Fruit fly (Drosophila melanogaster) whole organism, pupa: ENCODE data around the gene Seipin.

Experiments used
- CG10348 ChIP-seq: fragments of 200-800 bp; sonication (Bioruptor generic); IDR thresholded peaks from 2 replicates; pipeline ENCODE4 v1.3.6; 2022; ENCODE audit warnings: missing biosample characterization, missing genetic modification characterization
- CG12605 ChIP-seq: fragments of 200-800 bp; sonication (Bioruptor generic); IDR thresholded peaks from 2 replicates; pipeline ENCODE4 v1.3.6; 2022; ENCODE audit warnings: missing biosample characterization, missing genetic modification characterization
- CG13204 ChIP-seq: fragments of 200-800 bp; sonication (Bioruptor generic); optimal IDR thresholded peaks from 2 replicates; lab custom pipeline; 2018; ENCODE audit warnings: missing biosample characterization, mild to moderate bottlenecking, missing genetic modification characterization, moderate library complexity
- CG14655 ChIP-seq: fragments of 200-800 bp; sonication (Bioruptor generic); optimal IDR thresholded peaks from 3 replicates; lab custom pipeline; 2017; ENCODE audit warnings: mild to moderate bottlenecking, missing biosample characterization, missing genetic modification reagents, missing genetic modification characterization
- CG15710 ChIP-seq: fragments of 200-800 bp; sonication (Bioruptor generic); optimal IDR thresholded peaks from 2 replicates; lab custom pipeline; 2018; ENCODE audit warnings: missing biosample characterization, mild to moderate bottlenecking, missing genetic modification characterization, moderate library complexity
- CG17806 ChIP-seq: fragments of 200-800 bp; sonication (Bioruptor generic); optimal IDR thresholded peaks from 2 replicates; lab custom pipeline; 2018; ENCODE audit warnings: missing biosample characterization, mild to moderate bottlenecking, missing genetic modification characterization, moderate library complexity
- CG32121 ChIP-seq: fragments of 200-800 bp; sonication (Bioruptor generic); IDR thresholded peaks from 2 replicates; pipeline ENCODE4 v1.3.6; 2022; ENCODE audit warnings: missing biosample characterization, missing genetic modification characterization
- CG34367 ChIP-seq: fragments of 200-800 bp; sonication (Bioruptor generic); optimal IDR thresholded peaks from 2 replicates; lab custom pipeline; 2018; ENCODE audit warnings: missing biosample characterization, mild to moderate bottlenecking, missing genetic modification characterization
- CG4496 ChIP-seq: fragments of 200-800 bp; sonication (Bioruptor generic); IDR thresholded peaks from 3 replicates; pipeline ENCODE4 v1.3.6; 2022; ENCODE audit warnings: missing biosample characterization, missing genetic modification characterization
- CG8159 ChIP-seq: fragments of 200-800 bp; sonication (Bioruptor generic); optimal IDR thresholded peaks from 3 replicates; lab custom pipeline; 2018; ENCODE audit warnings: missing biosample characterization, mild to moderate bottlenecking, missing genetic modification characterization, moderate library complexity
- CG8301 ChIP-seq: fragments of 200-800 bp; sonication (Bioruptor generic); optimal IDR thresholded peaks from 2 replicates; lab custom pipeline; 2018; ENCODE audit warnings: missing biosample characterization, mild to moderate bottlenecking, missing genetic modification characterization
- CG9948 ChIP-seq: fragments of 200-800 bp; sonication (Bioruptor generic); optimal IDR thresholded peaks from 2 replicates; lab custom pipeline; 2018; ENCODE audit warnings: missing biosample characterization, mild to moderate bottlenecking, missing genetic modification characterization, moderate library complexity
- D1 ChIP-seq: fragments of 200-800 bp; sonication (Bioruptor generic); optimal IDR thresholded peaks from 2 replicates; lab custom pipeline; 2018; ENCODE audit warnings: missing biosample characterization, mild to moderate bottlenecking, missing genetic modification characterization, moderate library complexity
- EcR ChIP-seq: fragments of 200-800 bp; sonication (Bioruptor generic); optimal IDR thresholded peaks from 3 replicates; lab custom pipeline; 2019; ENCODE audit warnings: missing biosample characterization, missing genetic modification characterization, mild to moderate bottlenecking, moderate library complexity, missing genetic modification reagents
- Ets98B ChIP-seq: fragments of 200-800 bp; sonication (Bioruptor generic); IDR thresholded peaks from 2 replicates; pipeline ENCODE4 v1.3.6; 2022; ENCODE audit warnings: missing biosample characterization, missing genetic modification characterization
- Pif1A ChIP-seq: fragments of 200-800 bp; sonication (Bioruptor generic); optimal IDR thresholded peaks from 3 replicates; lab custom pipeline; 2016; ENCODE audit warnings: missing biosample characterization, missing genetic modification characterization
- Pif1B ChIP-seq: fragments of 200-800 bp; sonication (Bioruptor generic); optimal IDR thresholded peaks from 3 replicates; lab custom pipeline; 2016; ENCODE audit warnings: missing biosample characterization, missing genetic modification characterization
- Snoo ChIP-seq: fragments of 200-800 bp; sonication (Bioruptor generic); optimal IDR thresholded peaks from 3 replicates; lab custom pipeline; 2017; ENCODE audit warnings: missing biosample characterization, mild to moderate bottlenecking, missing genetic modification characterization, inconsistent platforms
- fd96Ca ChIP-seq: fragments of 200-800 bp; sonication (Bioruptor generic); IDR thresholded peaks from 3 replicates; pipeline ENCODE4 v1.3.6; 2022; ENCODE audit warnings: missing biosample characterization, missing genetic modification characterization
- gl ChIP-seq: fragments of 200-800 bp; sonication (Bioruptor generic); optimal IDR thresholded peaks from 2 replicates; lab custom pipeline; 2018; ENCODE audit warnings: missing biosample characterization, mild to moderate bottlenecking, missing genetic modification characterization
- rn ChIP-seq: fragments of 200-800 bp; sonication (Bioruptor generic); IDR thresholded peaks from 2 replicates; pipeline ENCODE4 v1.3.6; 2022; ENCODE audit warnings: missing biosample characterization, missing genetic modification characterization

Seipin gene

DNA sequence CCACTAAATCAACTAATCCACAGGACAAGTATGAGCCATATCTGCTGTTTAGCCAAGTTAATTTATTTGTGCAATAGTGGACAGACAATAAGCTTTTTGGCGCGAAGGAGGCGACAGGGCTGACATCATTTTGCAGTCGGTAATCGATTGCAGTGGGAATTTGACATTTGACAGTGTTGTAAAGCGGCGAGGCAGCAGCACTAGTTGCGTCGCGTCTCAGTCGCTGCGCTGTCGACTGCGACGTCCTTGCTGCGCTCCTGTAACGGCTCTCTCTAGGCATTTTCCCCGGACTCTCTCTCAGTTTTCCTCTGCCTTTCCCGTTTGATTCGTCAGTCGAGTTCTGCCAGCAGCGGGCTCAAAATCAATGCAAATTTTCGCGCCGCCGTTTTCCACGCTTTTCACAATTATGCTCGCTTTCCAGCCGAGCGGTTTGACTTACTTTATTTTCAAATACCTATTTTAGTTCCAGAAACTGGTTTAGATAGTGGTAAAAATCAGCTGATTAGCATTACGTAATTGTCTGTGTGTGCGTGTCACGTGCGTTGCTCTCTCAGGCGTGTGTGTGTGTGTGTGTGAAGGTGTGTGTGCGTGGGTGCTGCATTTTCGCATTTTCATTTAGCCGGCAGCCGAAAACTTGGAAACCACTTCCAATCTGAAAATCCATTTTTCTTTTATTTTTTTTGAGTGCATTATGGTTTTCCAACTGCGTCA is 17.4 kb downstream of the Seipin start:
- TF ChIP-seq rn (no peak), CG9948 (tag; lab: Kevin White, UChicago) (no peak), CG17806 (tag; lab: Kevin White, UChicago) (no peak), gl (tag; lab: Kevin White, UChicago) (no peak), Snoo (tag; lab: Kevin White, UChicago) (no peak), Pif1A (GFP tag; lab: Kevin White, UChicago) (no peak), CG10348 (GFP tag; lab: Robert Waterston, UW) (no peak), fd96Ca (GFP tag; lab: Robert Waterston, UW) (no peak), CG14655 (GFP tag; lab: Kevin White, UChicago) (no peak), CG12605 (GFP tag; lab: Robert Waterston, UW) (no peak), CG34367 (tag; lab: Kevin White, UChicago) (no peak)

DNA sequence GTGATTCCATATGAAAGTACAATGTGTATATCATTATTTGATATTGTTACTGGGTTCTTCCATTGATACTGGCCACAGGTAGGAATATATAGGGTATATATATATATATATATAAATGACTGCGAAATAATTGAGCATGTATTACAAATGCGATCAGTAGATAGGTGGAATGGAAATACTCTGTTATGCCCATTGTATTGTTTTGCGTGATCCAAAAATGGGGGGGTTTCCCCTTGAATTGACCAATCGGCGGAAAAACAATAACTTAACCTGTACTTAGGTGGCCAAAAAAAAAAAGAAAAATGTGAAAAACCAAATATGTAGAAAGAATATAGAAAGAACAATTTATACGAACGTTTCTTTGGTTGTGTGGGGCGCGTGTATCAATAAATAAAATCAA is 18.3 kb downstream of the Seipin start:
- no peak for TF ChIP-seq CG32121 (GFP tag; lab: Robert Waterston, UW)
- TF ChIP-seq CG14655 (GFP tag; lab: Kevin White, UChicago): no peak
- TF ChIP-seq Snoo (tag; lab: Kevin White, UChicago): no peak
- TF ChIP-seq CG9948 (tag; lab: Kevin White, UChicago): no peak
- TF ChIP-seq Pif1A (GFP tag; lab: Kevin White, UChicago): no peak
- no peak for TF ChIP-seq rn
- TF ChIP-seq CG12605 (GFP tag; lab: Robert Waterston, UW): no peak
- TF ChIP-seq Pif1B: no peak
- TF ChIP-seq EcR (GFP tag; lab: Kevin White, UChicago): no peak
- TF ChIP-seq Ets98B (GFP tag; lab: Robert Waterston, UW): no peak
- no peak for TF ChIP-seq CG8301
- TF ChIP-seq CG15710 (tag; lab: Kevin White, UChicago): no peak
- no peak for TF ChIP-seq CG13204 (GFP tag; lab: Kevin White, UChicago)
- TF ChIP-seq, all 21 proteins: peak for 0

DNA sequence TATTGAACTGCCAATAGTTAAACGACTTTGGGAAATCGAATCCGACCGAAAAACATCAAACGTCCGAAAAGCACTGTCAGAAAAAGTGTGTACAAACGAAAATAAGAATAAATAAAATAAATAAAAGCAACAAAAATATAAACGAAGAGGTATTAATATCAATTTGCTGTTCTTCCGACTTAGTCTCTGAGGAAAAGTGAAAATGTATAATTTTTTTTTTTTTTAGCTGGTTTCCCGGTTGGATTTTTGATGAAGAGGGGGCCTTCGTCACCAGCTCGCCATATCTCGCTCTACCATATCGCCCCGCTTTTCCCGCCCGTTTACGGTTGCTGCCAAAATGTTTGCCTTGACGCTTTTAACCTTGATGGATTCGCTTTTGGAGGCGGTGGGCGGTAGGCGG is 19.0 kb downstream of the Seipin start:
- TF ChIP-seq fd96Ca (GFP tag; lab: Robert Waterston, UW) (no peak), CG13204 (GFP tag; lab: Kevin White, UChicago) (no peak), Pif1B (no peak), CG9948 (tag; lab: Kevin White, UChicago) (no peak), CG12605 (GFP tag; lab: Robert Waterston, UW) (no peak), Pif1A (GFP tag; lab: Kevin White, UChicago) (no peak), Snoo (tag; lab: Kevin White, UChicago) (no peak), CG17806 (tag; lab: Kevin White, UChicago) (no peak), CG8301 (no peak), CG34367 (tag; lab: Kevin White, UChicago) (no peak), rn (no peak), CG4496 (no peak), CG8159 (tag; lab: Kevin White, UChicago) (no peak)

DNA sequence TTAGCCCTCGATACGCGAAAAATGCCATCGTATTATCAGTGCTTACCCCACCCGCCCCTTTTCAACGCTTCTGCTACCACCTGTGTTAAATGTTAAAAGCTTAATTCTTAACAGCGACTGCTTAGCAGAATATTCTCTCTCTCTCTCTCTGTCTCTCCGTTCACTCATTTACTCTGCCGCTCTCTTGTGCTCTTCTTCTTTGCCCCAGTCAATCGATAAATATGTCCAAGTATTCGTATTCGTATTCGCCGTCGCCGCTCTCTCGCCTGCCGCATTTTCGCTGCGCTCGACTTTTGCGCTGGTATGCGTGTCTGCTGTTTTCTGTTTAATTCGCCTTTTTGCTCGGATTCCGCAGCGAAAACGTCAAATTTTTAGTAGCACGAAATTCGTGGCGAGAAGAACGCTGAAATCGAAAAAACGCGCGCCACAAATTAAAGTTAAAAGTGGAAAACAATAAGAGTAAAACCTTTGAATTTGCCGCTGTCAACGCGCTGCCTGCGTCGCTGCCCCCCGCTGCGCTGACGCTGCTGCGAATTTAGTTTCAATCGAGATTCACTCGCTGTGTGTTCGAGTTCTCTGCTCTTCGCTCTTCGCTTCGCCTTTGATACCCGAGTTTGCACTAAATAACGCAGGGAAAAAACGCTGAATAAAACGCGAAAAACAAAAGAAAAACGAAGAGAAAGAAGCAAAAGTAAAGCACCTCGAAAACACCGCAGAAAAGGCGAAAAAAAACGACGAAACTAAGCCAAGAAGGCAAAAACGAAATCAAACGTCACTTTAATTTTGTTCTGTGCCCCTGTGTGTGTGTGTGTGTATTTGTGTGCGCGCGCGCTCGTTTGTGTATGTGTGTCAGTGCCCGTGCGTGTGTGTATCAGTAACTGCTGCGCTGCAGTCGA is 23.1 kb downstream of the Seipin start:
- TF ChIP-seq EcR (GFP tag; lab: Kevin White, UChicago): no peak
- no peak for TF ChIP-seq CG9948 (tag; lab: Kevin White, UChicago)
- TF ChIP-seq Snoo (tag; lab: Kevin White, UChicago): no peak
- TF ChIP-seq CG14655 (GFP tag; lab: Kevin White, UChicago): peak; percentile 58
- peak; percentile 45; the same call in 2 of the 3 replicates for TF ChIP-seq CG4496
- TF ChIP-seq CG8159 (tag; lab: Kevin White, UChicago): peak; percentile 37
- TF ChIP-seq D1: no peak
- peak; percentile 15 for TF ChIP-seq CG15710 (tag; lab: Kevin White, UChicago)
- peak; percentile 27; the same call in 1 of the 2 replicates for TF ChIP-seq CG12605 (GFP tag; lab: Robert Waterston, UW)
- no peak for TF ChIP-seq CG32121 (GFP tag; lab: Robert Waterston, UW)
- TF ChIP-seq CG17806 (tag; lab: Kevin White, UChicago): peak; percentile 8
- peak; percentile 25; the same call in 1 of the 3 replicates for TF ChIP-seq fd96Ca (GFP tag; lab: Robert Waterston, UW)
- no peak for TF ChIP-seq CG13204 (GFP tag; lab: Kevin White, UChicago)
- TF ChIP-seq Ets98B (GFP tag; lab: Robert Waterston, UW): peak; percentile 48; the same call in 1 of the 2 replicates
- TF ChIP-seq CG34367 (tag; lab: Kevin White, UChicago): no peak
- no peak for TF ChIP-seq rn
- TF ChIP-seq CG10348 (GFP tag; lab: Robert Waterston, UW): no peak
- no peak for TF ChIP-seq Pif1A (GFP tag; lab: Kevin White, UChicago)
- TF ChIP-seq gl (tag; lab: Kevin White, UChicago): no peak
- peak; percentile 42 for TF ChIP-seq Pif1B
- TF ChIP-seq CG8301: peak; percentile 37
- TF ChIP-seq, all 21 proteins: peak for 10

DNA sequence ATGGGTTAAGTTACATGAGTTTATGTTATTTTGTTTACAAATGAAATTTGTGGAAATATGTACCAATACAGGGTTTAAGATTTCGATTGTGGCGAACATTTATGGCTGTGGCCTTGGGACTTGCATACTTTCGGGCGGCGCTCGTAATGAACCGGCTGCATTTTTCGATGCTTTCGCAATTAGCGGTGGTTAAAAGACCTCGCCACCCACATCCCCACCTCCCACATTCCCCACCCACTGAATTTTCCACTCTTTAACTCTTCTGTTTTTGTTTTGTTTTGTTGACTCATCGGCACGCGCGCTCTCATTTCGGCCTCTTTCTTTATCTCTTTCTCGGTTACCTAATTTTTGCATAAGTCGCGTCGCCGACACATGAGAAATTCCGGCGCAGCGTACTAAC is 26.0 kb downstream of the Seipin start:
- TF ChIP-seq CG8159 (tag; lab: Kevin White, UChicago) (no peak), EcR (GFP tag; lab: Kevin White, UChicago) (no peak), Pif1A (GFP tag; lab: Kevin White, UChicago) (no peak), Snoo (tag; lab: Kevin White, UChicago) (no peak), fd96Ca (GFP tag; lab: Robert Waterston, UW) (no peak), CG34367 (tag; lab: Kevin White, UChicago) (no peak), CG13204 (GFP tag; lab: Kevin White, UChicago) (no peak), CG9948 (tag; lab: Kevin White, UChicago) (no peak), CG32121 (GFP tag; lab: Robert Waterston, UW) (no peak), CG17806 (tag; lab: Kevin White, UChicago) (no peak), gl (tag; lab: Kevin White, UChicago) (no peak), CG4496 (no peak), rn (no peak), D1 (no peak), CG15710 (tag; lab: Kevin White, UChicago) (no peak), CG10348 (GFP tag; lab: Robert Waterston, UW) (no peak)
